Fruit fly (Drosophila melanogaster) whole organism, embryonic: ENCODE measurements around the gene CAH1.

Experiments used
- BEAF-32 ChIP-seq: fragments of 200-800 bp; sonication (Bioruptor generic); optimal IDR thresholded peaks from 3 replicates; lab custom pipeline; 2017; ENCODE audit warnings: missing biosample characterization, missing genetic modification characterization, mild to moderate bottlenecking, moderate library complexity, missing genetic modification reagents
- CG10267 ChIP-seq: fragments of 200-800 bp; sonication (Bioruptor generic); optimal IDR thresholded peaks from 2 replicates; lab custom pipeline; 2018; ENCODE audit warnings: missing biosample characterization, mild to moderate bottlenecking, missing genetic modification characterization, moderate library complexity
- CG11398 ChIP-seq: fragments of 200-800 bp; sonication (Bioruptor generic); optimal IDR thresholded peaks from 2 replicates; lab custom pipeline; 2016; ENCODE audit warnings: missing biosample characterization, missing genetic modification characterization
- CG11560 ChIP-seq: fragments of 200-800 bp; sonication (Bioruptor generic); IDR thresholded peaks from 3 replicates; pipeline ENCODE4 v1.3.6; 2022; ENCODE audit warnings: missing biosample characterization, missing genetic modification characterization
- CG12391 ChIP-seq: fragments of 200-800 bp; sonication (Bioruptor generic); optimal IDR thresholded peaks from 3 replicates; lab custom pipeline; 2018; ENCODE audit warnings: missing biosample characterization, mild to moderate bottlenecking, missing genetic modification characterization, moderate library complexity
- CG12659 ChIP-seq: fragments of 200-800 bp; sonication (Bioruptor generic); optimal IDR thresholded peaks from 3 replicates; lab custom pipeline; 2017; ENCODE audit warnings: mild to moderate bottlenecking, missing biosample characterization, missing genetic modification reagents, missing genetic modification characterization
- CG13287 ChIP-seq: fragments of 200-800 bp; sonication (Bioruptor generic); IDR thresholded peaks from 2 replicates; pipeline ENCODE4 v1.3.6; 2022; ENCODE audit warnings: missing biosample characterization, missing genetic modification characterization; ENCODE audit not compliant: partially characterized antibody
- CG14710 ChIP-seq: fragments of 200-800 bp; sonication (Bioruptor generic); optimal IDR thresholded peaks from 3 replicates; lab custom pipeline; 2019; ENCODE audit warnings: missing biosample characterization, mild to moderate bottlenecking, missing genetic modification characterization, moderate library complexity
- CG15073 ChIP-seq: fragments of 200-800 bp; sonication (Bioruptor generic); optimal IDR thresholded peaks from 2 replicates; lab custom pipeline; 2016; ENCODE audit warnings: missing biosample characterization, missing genetic modification characterization
- CG17328 ChIP-seq: fragments of 200-800 bp; sonication (Bioruptor generic); IDR thresholded peaks from 2 replicates; pipeline ENCODE4 v1.3.6; 2022; ENCODE audit warnings: missing biosample characterization, missing genetic modification characterization
- CG2116 ChIP-seq: fragments of 200-800 bp; sonication (Bioruptor generic); optimal IDR thresholded peaks from 3 replicates; lab custom pipeline; 2018; ENCODE audit warnings: missing biosample characterization, mild to moderate bottlenecking, missing genetic modification characterization
- CG30403 ChIP-seq: fragments of 200-800 bp; sonication (Bioruptor generic); optimal IDR thresholded peaks from 3 replicates; lab custom pipeline; 2016; ENCODE audit warnings: missing biosample characterization, missing genetic modification characterization
- CG31365 ChIP-seq: fragments of 200-800 bp; sonication (Bioruptor generic); optimal IDR thresholded peaks from 2 replicates; lab custom pipeline; 2018; ENCODE audit warnings: missing biosample characterization, mild to moderate bottlenecking, missing genetic modification characterization
- CG3995 ChIP-seq: fragments of 200-800 bp; sonication (Bioruptor generic); optimal IDR thresholded peaks from 3 replicates; lab custom pipeline; 2016; ENCODE audit warnings: missing biosample characterization, missing genetic modification characterization
- CG4404 ChIP-seq: fragments of 200-800 bp; sonication (Bioruptor generic); IDR thresholded peaks from 2 replicates; pipeline ENCODE4 v1.3.6; 2022; ENCODE audit warnings: missing biosample characterization, missing genetic modification characterization
- CG4617 ChIP-seq: fragments of 200-800 bp; sonication (Bioruptor generic); optimal IDR thresholded peaks from 3 replicates; lab custom pipeline; 2016; ENCODE audit warnings: missing biosample characterization, missing genetic modification characterization, borderline replicate concordance
- CG6683 ChIP-seq: fragments of 200-800 bp; sonication (Bioruptor generic); optimal IDR thresholded peaks from 2 replicates; lab custom pipeline; 2017; ENCODE audit warnings: missing biosample characterization, mild to moderate bottlenecking, missing genetic modification characterization, missing genetic modification reagents
- CG9797 ChIP-seq: fragments of 200-800 bp; sonication (Bioruptor generic); optimal IDR thresholded peaks from 3 replicates; lab custom pipeline; 2018; ENCODE audit warnings: missing biosample characterization, mild to moderate bottlenecking, missing genetic modification characterization
- D ChIP-seq, 2 experiments: fragments of 200-800 bp in 1 of 2; fragments of >200 bp in 1 of 2; sonication (Bioruptor generic) in 1 of 2; optimal IDR thresholded peaks; 2 replicates in 1 of 2; 3 replicates in 1 of 2; lab custom pipeline; 2017; ENCODE audit warnings: mild to moderate bottlenecking in 1 of 2, missing biosample characterization in 1 of 2, missing genetic modification characterization in 1 of 2, missing genetic modification reagents in 1 of 2
- Dp ChIP-seq: fragments of 200-800 bp; sonication (Bioruptor generic); optimal IDR thresholded peaks from 2 replicates; lab custom pipeline; 2018; ENCODE audit warnings: missing biosample characterization, mild to moderate bottlenecking, missing genetic modification characterization, moderate library complexity
- E2f2 ChIP-seq: fragments of 200-800 bp; sonication (Bioruptor generic); IDR thresholded peaks from 2 replicates; pipeline ENCODE4 v1.3.6; 2022; ENCODE audit warnings: missing biosample characterization, missing genetic modification characterization
- Ets97D ChIP-seq: fragments of 200-800 bp; sonication (Bioruptor generic); optimal IDR thresholded peaks from 3 replicates; lab custom pipeline; 2016; ENCODE audit warnings: missing biosample characterization, missing genetic modification characterization
- Hand ChIP-seq: fragments of 200-800 bp; sonication (Bioruptor generic); optimal IDR thresholded peaks from 2 replicates; lab custom pipeline; 2017; ENCODE audit warnings: mild to moderate bottlenecking, missing biosample characterization, missing genetic modification reagents, missing genetic modification characterization
- HmgZ ChIP-seq: fragments of 200-800 bp; sonication (Bioruptor generic); optimal IDR thresholded peaks from 2 replicates; lab custom pipeline; 2018; ENCODE audit warnings: missing biosample characterization, mild to moderate bottlenecking, missing genetic modification characterization
- Hr51 ChIP-seq, 2 experiments: fragments of 200-800 bp; sonication (Bioruptor generic); optimal IDR thresholded peaks; 2 replicates in 1 of 2; 3 replicates in 1 of 2; lab custom pipeline; 2016 to 2018; ENCODE audit warnings: missing biosample characterization in 2 of 2, missing genetic modification characterization in 2 of 2, mild to moderate bottlenecking in 1 of 2, moderate library complexity in 1 of 2
- Med ChIP-seq: fragments of 200-800 bp; sonication (Bioruptor generic); peaks from one replicate; lab custom pipeline; 2016; ENCODE audit warnings: missing biosample characterization, missing genetic modification characterization, mild to moderate bottlenecking, inconsistent platforms, moderate library complexity
- Myb ChIP-seq: fragments of 200-800 bp; sonication (Bioruptor generic); optimal IDR thresholded peaks from 2 replicates; lab custom pipeline; 2016; ENCODE audit warnings: missing biosample characterization, missing genetic modification characterization
- NC2α ChIP-seq: fragments of 200-800 bp; sonication (Bioruptor generic); optimal IDR thresholded peaks from 2 replicates; lab custom pipeline; 2016; ENCODE audit warnings: missing biosample characterization, missing genetic modification characterization
- Nf-YA ChIP-seq: fragments of 200-800 bp; sonication (Bioruptor generic); IDR thresholded peaks from 2 replicates; pipeline ENCODE4 v1.3.6; 2022; ENCODE audit warnings: missing biosample characterization, missing genetic modification characterization
- NfI ChIP-seq: fragments of 200-800 bp; sonication (Bioruptor generic); optimal IDR thresholded peaks from 3 replicates; lab custom pipeline; 2018; ENCODE audit warnings: missing biosample characterization, mild to moderate bottlenecking, missing genetic modification characterization, moderate library complexity
- Sin3A ChIP-seq: fragments of >200 bp; optimal IDR thresholded peaks from 2 replicates; lab custom pipeline; 2018
- Sry-δ ChIP-seq: fragments of 200-800 bp; sonication (Bioruptor generic); optimal IDR thresholded peaks from 2 replicates; lab custom pipeline; 2016; ENCODE audit warnings: missing biosample characterization, missing genetic modification characterization
- Ssrp ChIP-seq: fragments of 200-800 bp; sonication (Bioruptor generic); optimal IDR thresholded peaks from 2 replicates; lab custom pipeline; 2018; ENCODE audit warnings: missing biosample characterization, mild to moderate bottlenecking, missing genetic modification characterization, moderate library complexity
- YL-1 ChIP-seq: fragments of 200-800 bp; sonication (Bioruptor generic); optimal IDR thresholded peaks from 3 replicates; lab custom pipeline; 2017; ENCODE audit warnings: missing biosample characterization, mild to moderate bottlenecking, missing genetic modification characterization
- bbx ChIP-seq: fragments of 200-800 bp; sonication (Bioruptor generic); IDR thresholded peaks from 2 replicates; pipeline ENCODE4 v1.3.6; 2022; ENCODE audit warnings: missing biosample characterization, missing genetic modification characterization; ENCODE audit not compliant: partially characterized antibody
- bowl ChIP-seq: fragments of 200-800 bp; sonication (Bioruptor generic); IDR thresholded peaks from 2 replicates; pipeline ENCODE4 v1.3.6; 2022; ENCODE audit warnings: missing biosample characterization, missing genetic modification characterization
- croc ChIP-seq: fragments of 200-800 bp; sonication (Bioruptor generic); conservative IDR thresholded peaks from 3 replicates; pipeline ENCODE4 v1.3.6; 2022; ENCODE audit warnings: missing biosample characterization, missing genetic modification characterization
- crol ChIP-seq: fragments of 200-800 bp; sonication (Bioruptor generic); IDR thresholded peaks from 2 replicates; pipeline ENCODE4 v1.3.6; 2022; ENCODE audit warnings: missing biosample characterization, missing genetic modification characterization
- dm ChIP-seq: fragments of 200-800 bp; sonication (Bioruptor generic); optimal IDR thresholded peaks from 3 replicates; lab custom pipeline; 2016; ENCODE audit warnings: missing biosample characterization, missing genetic modification characterization
- exex ChIP-seq: fragments of 200-800 bp; sonication (Bioruptor generic); optimal IDR thresholded peaks from 4 replicates; lab custom pipeline; 2018; ENCODE audit warnings: missing biosample characterization, mild to moderate bottlenecking, missing genetic modification characterization, moderate library complexity
- ftz-f1 ChIP-seq: fragments of 200-800 bp; sonication (Bioruptor generic); optimal IDR thresholded peaks from 2 replicates; lab custom pipeline; 2016; ENCODE audit warnings: missing biosample characterization, missing genetic modification characterization
- gce ChIP-seq: fragments of 200-800 bp; sonication (Bioruptor generic); IDR thresholded peaks from 3 replicates; pipeline ENCODE4 v1.3.6; 2022; ENCODE audit warnings: missing biosample characterization, missing genetic modification characterization
- nerfin-2 ChIP-seq: fragments of 200-800 bp; sonication (Bioruptor generic); IDR thresholded peaks from 2 replicates; pipeline ENCODE4 v1.3.6; 2022; ENCODE audit warnings: missing biosample characterization, missing genetic modification characterization; ENCODE audit not compliant: partially characterized antibody
- nmo ChIP-seq: fragments of 200-800 bp; sonication (Bioruptor generic); optimal IDR thresholded peaks from 2 replicates; lab custom pipeline; 2018; ENCODE audit warnings: missing biosample characterization, mild to moderate bottlenecking, missing genetic modification characterization, moderate library complexity
- phol ChIP-seq: fragments of 200-800 bp; sonication (Bioruptor generic); optimal IDR thresholded peaks from 3 replicates; lab custom pipeline; 2018; ENCODE audit warnings: missing biosample characterization, mild to moderate bottlenecking, missing genetic modification characterization, moderate library complexity
- pzg ChIP-seq: fragments of 200-800 bp; sonication (Bioruptor generic); optimal IDR thresholded peaks from 3 replicates; lab custom pipeline; 2018; ENCODE audit warnings: missing biosample characterization, mild to moderate bottlenecking, missing genetic modification characterization, moderate library complexity
- sima ChIP-seq: fragments of 200-800 bp; sonication (Bioruptor generic); optimal IDR thresholded peaks from 2 replicates; lab custom pipeline; 2016; ENCODE audit warnings: missing biosample characterization, missing genetic modification characterization
- sob ChIP-seq: fragments of 200-800 bp; sonication (Bioruptor generic); IDR thresholded peaks from 2 replicates; pipeline ENCODE4 v1.3.6; 2022; ENCODE audit warnings: missing biosample characterization, missing genetic modification characterization
- trem ChIP-seq: fragments of 200-800 bp; optimal IDR thresholded peaks from 3 replicates; lab custom pipeline; 2019; ENCODE audit warnings: missing biosample characterization, mild to moderate bottlenecking, missing genetic modification characterization, moderate library complexity
- vnd ChIP-seq: fragments of 200-800 bp; sonication (Bioruptor generic); IDR thresholded peaks from 3 replicates; pipeline ENCODE4 v1.3.6; 2022; ENCODE audit warnings: missing biosample characterization, missing genetic modification characterization; ENCODE audit not compliant: partially characterized antibody

Gene CAH1

DNA sequence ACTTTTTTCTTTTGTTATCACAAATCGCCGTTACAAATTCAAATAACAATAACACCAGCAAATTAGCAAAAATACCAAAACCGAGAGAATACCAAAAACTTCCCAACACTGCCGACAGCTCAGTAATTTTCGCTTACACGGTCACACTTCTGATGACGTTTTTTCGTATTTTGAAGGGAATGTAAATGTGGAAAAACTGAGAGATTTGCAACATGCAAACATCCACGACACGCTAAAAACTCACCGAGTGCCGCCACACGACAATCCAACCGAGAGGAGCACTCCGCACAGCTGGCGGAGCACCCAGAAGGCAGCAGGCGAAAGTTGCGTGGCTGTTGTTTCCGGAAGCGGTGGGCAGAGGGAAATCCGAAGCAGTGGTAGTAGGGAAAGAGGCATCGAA, 10.0 kb upstream of the CAH1 start, which contains the start of gene Sec71:
Gene Sec71, plus strand, starts transcription at position 117 of the 400 bp plus-strand sequence.
- TF ChIP-seq ftz-f1 (GFP tag; lab: Kevin White, UChicago) (peak; percentile 76), croc (GFP tag; lab: Robert Waterston, UW) (no peak), BEAF-32 (GFP tag; lab: Kevin White, UChicago) (peak; percentile 31), vnd (GFP tag; lab: Robert Waterston, UW) (no peak), Hand (GFP tag; lab: Kevin White, UChicago) (no peak), CG11560 (tag; lab: Robert Waterston, UW) (no peak), CG11398 (GFP tag; lab: Kevin White, UChicago) (no peak), Med (peak; percentile 85), NfI (GFP tag; lab: Kevin White, UChicago) (no peak), sob (no peak), CG13287 (GFP tag; lab: Robert Waterston, UW) (0 out of 2 replicates have a peak, but pooled peaks have one; percentile 30), CG15073 (GFP tag; lab: Kevin White, UChicago) (no peak), NC2α (GFP tag; lab: Kevin White, UChicago) (no peak), CG2116 (GFP tag; lab: Kevin White, UChicago) (peak; percentile 1), phol (tag; lab: Kevin White, UChicago) (peak; percentile 21), CG17328 (GFP tag; lab: Robert Waterston, UW) (no peak), HmgZ (tag; lab: Kevin White, UChicago) (peak; percentile 48), dm (peak; percentile 13), Dp (GFP tag; lab: Kevin White, UChicago) (peak; percentile 68), E2f2 (peak; percentile 70), exex (no peak), CG4404 (no peak), bowl (GFP tag; lab: Robert Waterston, UW) (no peak), gce (GFP tag; lab: Robert Waterston, UW) (no peak), YL-1 (GFP tag; lab: Kevin White, UChicago) (peak; percentile 86), CG31365 (tag; lab: Kevin White, UChicago) (no peak), D (optimal IDR thresholded peaks at IDR 0.05; lab: Kevin White, UChicago) (no peak), D (GFP tag; optimal IDR thresholded peaks at IDR 0.05; lab: Kevin White, UChicago) (no peak), CG6683 (GFP tag; lab: Kevin White, UChicago) (no peak), sima (GFP tag; lab: Kevin White, UChicago) (no peak), CG12391 (tag; lab: Kevin White, UChicago) (no peak), CG14710 (tag; lab: Kevin White, UChicago) (peak; percentile 45), Hr51 (GFP tag; optimal IDR thresholded peaks at IDR 0.05; lab: Kevin White, UChicago) (no peak), Ets97D (GFP tag; lab: Kevin White, UChicago) (peak; percentile 62), trem (tag; lab: Kevin White, UChicago) (peak; percentile 68), CG12659 (GFP tag; lab: Kevin White, UChicago) (peak; percentile 39), Myb (GFP tag; lab: Kevin White, UChicago) (peak; percentile 98), CG4617 (peak; percentile 86), crol (GFP tag; lab: Robert Waterston, UW) (peak; percentile 71), CG3995 (GFP tag; lab: Kevin White, UChicago) (peak; percentile 6), Nf-YA (GFP tag; lab: Robert Waterston, UW) (no peak), pzg (peak; percentile 78), bbx (peak; percentile 30; the same call in 1 of the 2 replicates), CG9797 (peak; percentile 86), Ssrp (tag; lab: Kevin White, UChicago) (no peak), Sin3A (lab: Kevin White, UChicago) (peak; percentile 34), CG10267 (peak; percentile 94), CG30403 (GFP tag; lab: Kevin White, UChicago) (peak; percentile 2), nerfin-2 (GFP tag; lab: Robert Waterston, UW) (0 out of 2 replicates have a peak, but pooled peaks have one; percentile 23), nmo (peak; percentile 29), Sry-δ (GFP tag; lab: Kevin White, UChicago) (peak; percentile 22)
